Worm (Caenorhabditis elegans) whole organism, L3 larva: ENCODE measurements around the gene smc-5.

ENCODE experiments used
- ama-1 ChIP-seq: fragments of 150-350 bp; optimal IDR thresholded peaks from 2 replicates; lab custom pipeline; 2018
- ceh-16 ChIP-seq: sonication (generic microtip); optimal IDR thresholded peaks from 2 replicates; lab custom pipeline; 2017; ENCODE audit warnings: missing biosample characterization, missing genetic modification characterization
- elt-3 ChIP-seq, 3 experiments: fragments of 150-350 bp in 1 of 3; sonication (generic microtip) in 2 of 3; optimal IDR thresholded peaks; 2 replicates in 2 of 3; 4 replicates in 1 of 3; lab custom pipeline; 2014 to 2017; ENCODE audit warnings: missing biosample characterization in 3 of 3, missing genetic modification characterization in 3 of 3
- jun-1 ChIP-seq: fragments of 150-350 bp; optimal IDR thresholded peaks from 2 replicates; lab custom pipeline; 2014; ENCODE audit warnings: missing biosample characterization, missing genetic modification reagents, missing genetic modification characterization
- mdl-1 ChIP-seq: fragments of 150-350 bp; optimal IDR thresholded peaks from 2 replicates; lab custom pipeline; 2014; ENCODE audit warnings: missing biosample characterization, missing genetic modification characterization
- nfya-1 ChIP-seq: sonication (generic microtip); optimal IDR thresholded peaks from 2 replicates; lab custom pipeline; 2017; ENCODE audit warnings: missing genetic modification characterization, mild to moderate bottlenecking, missing compliant biosample characterization, antibody characterized with exemption, moderate library complexity; ENCODE audit not compliant: insufficient read depth
- nhr-237 ChIP-seq: fragments of 150-350 bp; optimal IDR thresholded peaks from 2 replicates; lab custom pipeline; 2014; ENCODE audit warnings: missing biosample characterization, missing genetic modification characterization
- nhr-25 ChIP-seq: sonication (generic microtip); optimal IDR thresholded peaks from 2 replicates; lab custom pipeline; 2017; ENCODE audit warnings: missing biosample characterization, missing genetic modification characterization
- nhr-28 ChIP-seq: fragments of 150-350 bp; optimal IDR thresholded peaks from 2 replicates; lab custom pipeline; 2014; ENCODE audit warnings: missing biosample characterization, missing genetic modification characterization
- nhr-76 ChIP-seq: fragments of 150-350 bp; sonication (generic microtip); optimal IDR thresholded peaks from 5 replicates; lab custom pipeline; 2014; ENCODE audit warnings: missing biosample characterization, missing genetic modification characterization
- unc-39 ChIP-seq: sonication (generic microtip); optimal IDR thresholded peaks from 4 replicates; lab custom pipeline; 2017; ENCODE audit warnings: missing biosample characterization, missing genetic modification characterization
- zag-1 ChIP-seq: fragments of 150-350 bp; optimal IDR thresholded peaks from 2 replicates; lab custom pipeline; 2014; ENCODE audit warnings: missing biosample characterization, missing genetic modification characterization
- ztf-11 ChIP-seq: fragments of 150-350 bp; optimal IDR thresholded peaks from 2 replicates; lab custom pipeline; 2014; ENCODE audit warnings: missing biosample characterization, missing genetic modification characterization

- TF ChIP-seq nhr-237 (no peak), ztf-11 (tag; lab: Kevin White, UChicago) (no peak), nhr-28 (tag; lab: Kevin White, UChicago) (no peak), jun-1 (tag; lab: Kevin White, UChicago) (no peak), nhr-76 (tag; lab: Kevin White, UChicago) (no peak), unc-39 (no peak), ama-1 (lab: Kevin White, UChicago) (no peak), nhr-25 (tag; lab: Kevin White, UChicago) (no peak), elt-3 (tag; optimal IDR thresholded peaks at IDR 0.05; lab: Kevin White, UChicago) (no peak), zag-1 (tag; lab: Kevin White, UChicago) (no peak), ceh-16 (tag; lab: Kevin White, UChicago) (no peak), nfya-1 (tag; lab: Kevin White, UChicago) (no peak), mdl-1 (tag; lab: Kevin White, UChicago) (no peak)
Measured at ce11 chrII:5031612-5032011, 30.3 kb upstream of the smc-5 start, which contains the start of gene wdr-83.
